Worm (Caenorhabditis elegans) whole organism, L3 larva: ENCODE results near the gene C07G3.8.

Experiments
- R02D3.7 ChIP-seq: fragments of 150-350 bp; optimal IDR thresholded peaks from 2 replicates; lab custom pipeline; 2014; ENCODE audit warnings: missing biosample characterization, missing genetic modification characterization
- ZK546.5 ChIP-seq: sonication (generic microtip); optimal IDR thresholded peaks from 2 replicates; lab custom pipeline; 2017; ENCODE audit warnings: missing biosample characterization, missing genetic modification characterization
- aly-2 ChIP-seq: fragments of 150-350 bp; optimal IDR thresholded peaks from 2 replicates; lab custom pipeline; 2014; ENCODE audit warnings: missing biosample characterization, missing genetic modification characterization
- ama-1 ChIP-seq: fragments of 150-350 bp; optimal IDR thresholded peaks from 2 replicates; lab custom pipeline; 2018
- ceh-16 ChIP-seq: sonication (generic microtip); optimal IDR thresholded peaks from 2 replicates; lab custom pipeline; 2017; ENCODE audit warnings: missing biosample characterization, missing genetic modification characterization
- ceh-28 ChIP-seq: fragments of 150-350 bp; optimal IDR thresholded peaks from 2 replicates; lab custom pipeline; 2014; ENCODE audit warnings: missing biosample characterization, missing genetic modification reagents, missing genetic modification characterization
- ceh-82 ChIP-seq: fragments of 150-350 bp; optimal IDR thresholded peaks from 2 replicates; lab custom pipeline; 2014; ENCODE audit warnings: missing biosample characterization, missing genetic modification characterization
- daf-12 ChIP-seq: fragments of 150-350 bp; optimal IDR thresholded peaks from 2 replicates; lab custom pipeline; 2014; ENCODE audit warnings: missing biosample characterization, missing genetic modification reagents, missing genetic modification characterization
- egl-27 ChIP-seq: sonication (generic microtip); optimal IDR thresholded peaks from 4 replicates; lab custom pipeline; 2017; ENCODE audit warnings: missing biosample characterization, missing genetic modification reagents, missing genetic modification characterization
- egl-5 ChIP-seq: fragments of 150-350 bp; optimal IDR thresholded peaks from 2 replicates; lab custom pipeline; 2017; ENCODE audit warnings: missing biosample characterization, missing genetic modification reagents, missing genetic modification characterization, inconsistent platforms
- elt-1 ChIP-seq: fragments of 150-350 bp; optimal IDR thresholded peaks from 2 replicates; lab custom pipeline; 2014; ENCODE audit warnings: missing biosample characterization, missing genetic modification characterization
- elt-2 ChIP-seq: sonication (generic microtip); optimal IDR thresholded peaks from 2 replicates; lab custom pipeline; 2016; ENCODE audit warnings: missing genetic modification reagents, mild to moderate bottlenecking, missing genetic modification characterization, missing compliant biosample characterization
- elt-3 ChIP-seq, 3 experiments: fragments of 150-350 bp in 1 of 3; sonication (generic microtip) in 2 of 3; optimal IDR thresholded peaks; 2 replicates in 2 of 3; 4 replicates in 1 of 3; lab custom pipeline; 2014 to 2017; ENCODE audit warnings: missing biosample characterization in 3 of 3, missing genetic modification characterization in 3 of 3
- eor-1 ChIP-seq, 2 experiments: fragments of 150-350 bp; optimal IDR thresholded peaks; 2 replicates each; lab custom pipeline; 2014 to 2018; ENCODE audit warnings: missing biosample characterization in 2 of 2, missing genetic modification characterization in 2 of 2
- fkh-10 ChIP-seq: sonication (generic microtip); optimal IDR thresholded peaks from 2 replicates; lab custom pipeline; 2017; ENCODE audit warnings: missing biosample characterization, missing genetic modification reagents, missing genetic modification characterization
- fkh-2 ChIP-seq: fragments of 150-350 bp; optimal IDR thresholded peaks from 2 replicates; lab custom pipeline; 2014; ENCODE audit warnings: missing biosample characterization, missing genetic modification reagents, missing genetic modification characterization
- hmg-11 ChIP-seq: sonication (generic microtip); optimal IDR thresholded peaks from 2 replicates; lab custom pipeline; 2016; ENCODE audit warnings: missing genetic modification characterization, missing compliant biosample characterization
- lsy-12 ChIP-seq: sonication (generic microtip); optimal IDR thresholded peaks from 2 replicates; lab custom pipeline; 2016; ENCODE audit warnings: mild to moderate bottlenecking, missing genetic modification characterization, missing compliant biosample characterization
- mdl-1 ChIP-seq: fragments of 150-350 bp; optimal IDR thresholded peaks from 2 replicates; lab custom pipeline; 2014; ENCODE audit warnings: missing biosample characterization, missing genetic modification characterization
- nfya-1 ChIP-seq: sonication (generic microtip); optimal IDR thresholded peaks from 2 replicates; lab custom pipeline; 2017; ENCODE audit warnings: missing genetic modification characterization, mild to moderate bottlenecking, missing compliant biosample characterization, antibody characterized with exemption, moderate library complexity; ENCODE audit not compliant: insufficient read depth
- nhr-12 ChIP-seq: fragments of 150-350 bp; optimal IDR thresholded peaks from 2 replicates; lab custom pipeline; 2014; ENCODE audit warnings: missing biosample characterization, missing genetic modification characterization
- nhr-237 ChIP-seq: fragments of 150-350 bp; optimal IDR thresholded peaks from 2 replicates; lab custom pipeline; 2014; ENCODE audit warnings: missing biosample characterization, missing genetic modification characterization
- nhr-25 ChIP-seq: sonication (generic microtip); optimal IDR thresholded peaks from 2 replicates; lab custom pipeline; 2017; ENCODE audit warnings: missing biosample characterization, missing genetic modification characterization
- nhr-28 ChIP-seq: fragments of 150-350 bp; optimal IDR thresholded peaks from 2 replicates; lab custom pipeline; 2014; ENCODE audit warnings: missing biosample characterization, missing genetic modification characterization
- nhr-43 ChIP-seq: sonication (generic microtip); optimal IDR thresholded peaks from 2 replicates; lab custom pipeline; 2016; ENCODE audit warnings: mild to moderate bottlenecking, missing genetic modification characterization, missing compliant biosample characterization; ENCODE audit not compliant: poor library complexity, severe bottlenecking
- nhr-67 ChIP-seq: fragments of 150-350 bp; optimal IDR thresholded peaks from 2 replicates; lab custom pipeline; 2014; ENCODE audit warnings: missing biosample characterization, missing genetic modification characterization
- nhr-77 ChIP-seq: fragments of 150-350 bp; optimal IDR thresholded peaks from 2 replicates; lab custom pipeline; 2014; ENCODE audit warnings: missing biosample characterization, missing genetic modification characterization
- skn-1 ChIP-seq: fragments of 150-350 bp; optimal IDR thresholded peaks from 2 replicates; lab custom pipeline; 2014; ENCODE audit warnings: missing biosample characterization, missing genetic modification characterization
- snpc-4 ChIP-seq: fragments of 150-350 bp; optimal IDR thresholded peaks from 2 replicates; lab custom pipeline; 2014; ENCODE audit warnings: missing biosample characterization, missing genetic modification characterization
- tbx-2 ChIP-seq: sonication (generic microtip); optimal IDR thresholded peaks from 2 replicates; lab custom pipeline; 2016; ENCODE audit warnings: mild to moderate bottlenecking, missing genetic modification characterization, missing compliant biosample characterization
- unc-39 ChIP-seq: sonication (generic microtip); optimal IDR thresholded peaks from 4 replicates; lab custom pipeline; 2017; ENCODE audit warnings: missing biosample characterization, missing genetic modification characterization
- unc-62 ChIP-seq: fragments of 150-350 bp; sonication (generic microtip); optimal IDR thresholded peaks from 4 replicates; lab custom pipeline; 2014; ENCODE audit warnings: missing biosample characterization, missing genetic modification reagents, missing genetic modification characterization
- zag-1 ChIP-seq: fragments of 150-350 bp; optimal IDR thresholded peaks from 2 replicates; lab custom pipeline; 2014; ENCODE audit warnings: missing biosample characterization, missing genetic modification characterization
- ztf-4 ChIP-seq: fragments of 150-350 bp; optimal IDR thresholded peaks from 2 replicates; lab custom pipeline; 2014; ENCODE audit warnings: missing biosample characterization, missing genetic modification characterization

Gene C07G3.8

ce11 chrV:3502038-3502437 is at the start of gene C07G3.8, which contains the start of gene C07G3.10:
Gene C07G3.8, minus strand, starts transcription at chrV:3502138.
Gene C07G3.10, plus strand, starts transcription at chrV:3502307.
- no peak for TF ChIP-seq elt-1
- TF ChIP-seq eor-1 (tag; optimal IDR thresholded peaks at IDR 0.05; lab: Kevin White, UChicago), result no peak

ce11 chrV:3549553-3549952 is 47.6 kb upstream of the C07G3.8 start, which contains the start of gene sri-21:
Gene sri-21, plus strand, starts transcription at chrV:3549853.
- TF ChIP-seq ama-1 (lab: Kevin White, UChicago), result no peak
- TF ChIP-seq nfya-1 (tag; lab: Kevin White, UChicago), result no peak
- TF ChIP-seq skn-1 (tag; lab: Kevin White, UChicago), result no peak
- no peak for TF ChIP-seq nhr-25 (tag; lab: Kevin White, UChicago)
- TF ChIP-seq egl-5 (tag; lab: Kevin White, UChicago), result no peak
- no peak for TF ChIP-seq ceh-28 (tag; lab: Kevin White, UChicago)
- TF ChIP-seq unc-39 (tag; lab: Kevin White, UChicago), result no peak
- TF ChIP-seq elt-2 (tag; lab: Kevin White, UChicago), result no peak
- TF ChIP-seq nhr-28 (tag; lab: Kevin White, UChicago), result no peak
- no peak for TF ChIP-seq nhr-67
- TF ChIP-seq aly-2, result no peak
- TF ChIP-seq lsy-12 (tag; lab: Kevin White, UChicago), result no peak

- no peak for TF ChIP-seq daf-12
- TF ChIP-seq nfya-1 (tag; lab: Kevin White, UChicago), result no peak
- no peak for TF ChIP-seq nhr-25 (tag; lab: Kevin White, UChicago)
- TF ChIP-seq R02D3.7, result no peak
- TF ChIP-seq elt-3 (tag; optimal IDR thresholded peaks at IDR 0.05; lab: Kevin White, UChicago), result no peak
- no peak for TF ChIP-seq fkh-10 (GFP tag; lab: Kevin White, UChicago)
- no peak for TF ChIP-seq nhr-237 (tag; lab: Kevin White, UChicago)
- TF ChIP-seq ceh-82 (tag; lab: Kevin White, UChicago), result no peak
- TF ChIP-seq skn-1 (tag; lab: Kevin White, UChicago), result no peak
- TF ChIP-seq nhr-12 (tag; lab: Kevin White, UChicago), result no peak
- TF ChIP-seq snpc-4, result no peak
- TF ChIP-seq unc-62 (GFP tag; lab: Kevin White, UChicago), result no peak
- TF ChIP-seq tbx-2 (tag; lab: Kevin White, UChicago), result no peak
- TF ChIP-seq mdl-1 (tag; lab: Kevin White, UChicago), result no peak
- no peak for TF ChIP-seq ceh-16 (tag; lab: Kevin White, UChicago)
- no peak for TF ChIP-seq ztf-4
These were observed 46.9 kb upstream of the C07G3.8 start, which contains the start of gene srw-130 for ce11 chrV:3548798-3549197. Gene srw-130, minus strand, starts transcription at chrV:3548898.

- no peak for TF ChIP-seq egl-27
- TF ChIP-seq nhr-25 (tag; lab: Kevin White, UChicago), result no peak
- no peak for TF ChIP-seq unc-62 (GFP tag; lab: Kevin White, UChicago)
- no peak for TF ChIP-seq ztf-4
- no peak for TF ChIP-seq snpc-4
- no peak for TF ChIP-seq fkh-2 (tag; lab: Kevin White, UChicago)
These were observed 44.6 kb upstream of the C07G3.8 start, which contains the start of gene srbc-68 for ce11 chrV:3546517-3546916. Gene srbc-68, minus strand, starts transcription at chrV:3546617.

- TF ChIP-seq zag-1 (tag; lab: Kevin White, UChicago) (no peak), ZK546.5 (tag; lab: Kevin White, UChicago) (no peak), hmg-11 (no peak), unc-62 (GFP tag; lab: Kevin White, UChicago) (no peak), egl-27 (no peak), snpc-4 (no peak), nhr-28 (tag; lab: Kevin White, UChicago) (no peak), lsy-12 (tag; lab: Kevin White, UChicago) (no peak), eor-1 (tag; optimal IDR thresholded peaks at IDR 0.05; lab: Kevin White, UChicago) (no peak), nhr-43 (tag; lab: Kevin White, UChicago) (no peak), nhr-77 (tag; lab: Kevin White, UChicago) (no peak)
These were observed 41.4 kb upstream of the C07G3.8 start, which contains the start of gene nhr-222 for ce11 chrV:3543344-3543743. Gene nhr-222, minus strand, starts transcription at chrV:3543444.
